Fruit fly (Drosophila melanogaster) whole organism, embryonic: ENCODE results near the gene barr.
A peak's percentile ranks its signal among the peaks of the same experiment; 100 is the strongest.

Experiments used
- Antp ChIP-seq: fragments of 200-800 bp; sonication (Bioruptor generic); optimal IDR thresholded peaks from 3 replicates; lab custom pipeline; 2016; ENCODE audit warnings: missing biosample characterization, missing genetic modification characterization
- BEAF-32 ChIP-seq: fragments of 200-800 bp; sonication (Bioruptor generic); optimal IDR thresholded peaks from 3 replicates; lab custom pipeline; 2017; ENCODE audit warnings: missing biosample characterization, missing genetic modification characterization, mild to moderate bottlenecking, moderate library complexity, missing genetic modification reagents
- CG10462 ChIP-seq: fragments of 200-800 bp; sonication (Bioruptor generic); optimal IDR thresholded peaks from 2 replicates; lab custom pipeline; 2016; ENCODE audit warnings: missing biosample characterization, missing genetic modification characterization
- CG11247 ChIP-seq: fragments of 200-800 bp; sonication (Bioruptor generic); IDR thresholded peaks from 2 replicates; pipeline ENCODE4 v1.3.6; 2022; ENCODE audit warnings: missing biosample characterization, missing genetic modification characterization
- CG12299 ChIP-seq: fragments of 200-800 bp; sonication (Bioruptor generic); optimal IDR thresholded peaks from 2 replicates; lab custom pipeline; 2018; ENCODE audit warnings: missing biosample characterization, mild to moderate bottlenecking, missing genetic modification characterization
- CG13287 ChIP-seq: fragments of 200-800 bp; sonication (Bioruptor generic); IDR thresholded peaks from 2 replicates; pipeline ENCODE4 v1.3.6; 2022; ENCODE audit warnings: missing biosample characterization, missing genetic modification characterization; ENCODE audit not compliant: partially characterized antibody
- CG14710 ChIP-seq: fragments of 200-800 bp; sonication (Bioruptor generic); optimal IDR thresholded peaks from 3 replicates; lab custom pipeline; 2019; ENCODE audit warnings: missing biosample characterization, mild to moderate bottlenecking, missing genetic modification characterization, moderate library complexity
- CG14860 ChIP-seq: fragments of 200-800 bp; sonication (Bioruptor generic); IDR thresholded peaks from 3 replicates; pipeline ENCODE4 v1.3.6; 2022; ENCODE audit warnings: missing biosample characterization, missing genetic modification characterization; ENCODE audit not compliant: partially characterized antibody
- CG15479 ChIP-seq: fragments of 200-800 bp; sonication (Bioruptor generic); optimal IDR thresholded peaks from 3 replicates; lab custom pipeline; 2019; ENCODE audit warnings: missing biosample characterization, mild to moderate bottlenecking, missing genetic modification characterization, moderate library complexity
- CG15514 ChIP-seq: fragments of 200-800 bp; sonication (Bioruptor generic); optimal IDR thresholded peaks from 3 replicates; lab custom pipeline; 2017; ENCODE audit warnings: missing biosample characterization, missing genetic modification characterization, mild to moderate bottlenecking, moderate library complexity, missing genetic modification reagents
- CG15696 ChIP-seq: fragments of 200-800 bp; sonication (Bioruptor generic); optimal IDR thresholded peaks from 2 replicates; lab custom pipeline; 2019; ENCODE audit warnings: missing biosample characterization, mild to moderate bottlenecking, missing genetic modification characterization, moderate library complexity
- CG2202 ChIP-seq: fragments of 200-800 bp; sonication (Bioruptor generic); optimal IDR thresholded peaks from 2 replicates; lab custom pipeline; 2018; ENCODE audit warnings: missing biosample characterization, mild to moderate bottlenecking, missing genetic modification characterization
- CG31388 ChIP-seq: fragments of 200-800 bp; sonication (Bioruptor generic); optimal IDR thresholded peaks from 2 replicates; lab custom pipeline; 2016; ENCODE audit warnings: missing biosample characterization, missing genetic modification characterization
- CG32767 ChIP-seq: fragments of 200-800 bp; sonication (Bioruptor generic); IDR thresholded peaks from 2 replicates; pipeline ENCODE4 v1.3.6; 2022; ENCODE audit warnings: missing biosample characterization, missing genetic modification characterization
- CG33213 ChIP-seq: fragments of 200-800 bp; sonication (Bioruptor generic); optimal IDR thresholded peaks from 3 replicates; lab custom pipeline; 2016; ENCODE audit warnings: missing biosample characterization, missing genetic modification characterization
- CG34224 ChIP-seq: fragments of 200-800 bp; sonication (Bioruptor generic); IDR thresholded peaks from 3 replicates; pipeline ENCODE4 v1.3.6; 2022; ENCODE audit warnings: missing biosample characterization, missing genetic modification characterization; ENCODE audit not compliant: partially characterized antibody
- CG4617 ChIP-seq: fragments of 200-800 bp; sonication (Bioruptor generic); optimal IDR thresholded peaks from 3 replicates; lab custom pipeline; 2016; ENCODE audit warnings: missing biosample characterization, missing genetic modification characterization, borderline replicate concordance
- CG6791 ChIP-seq: fragments of 200-800 bp; sonication (Bioruptor generic); IDR thresholded peaks from 3 replicates; pipeline ENCODE4 v1.3.6; 2022; ENCODE audit warnings: missing biosample characterization, missing genetic modification characterization; ENCODE audit not compliant: partially characterized antibody
- CG8290 ChIP-seq, 3 experiments: fragments of 200-800 bp; sonication (Bioruptor generic); optimal IDR thresholded peaks; 2 replicates each; lab custom pipeline; 2016 to 2019; ENCODE audit warnings: missing biosample characterization in 3 of 3, missing genetic modification characterization in 3 of 3, mild to moderate bottlenecking in 2 of 3, moderate library complexity in 1 of 3
- CG9797 ChIP-seq: fragments of 200-800 bp; sonication (Bioruptor generic); optimal IDR thresholded peaks from 3 replicates; lab custom pipeline; 2018; ENCODE audit warnings: missing biosample characterization, mild to moderate bottlenecking, missing genetic modification characterization
- CTCF ChIP-seq: fragments of 200-800 bp; sonication (Bioruptor generic); optimal IDR thresholded peaks from 2 replicates; lab custom pipeline; 2017; ENCODE audit warnings: missing biosample characterization, mild to moderate bottlenecking, missing genetic modification characterization, moderate library complexity
- Camta ChIP-seq: fragments of 200-800 bp; sonication (Bioruptor generic); optimal IDR thresholded peaks from 2 replicates; lab custom pipeline; 2016; ENCODE audit warnings: missing biosample characterization, missing genetic modification characterization
- Dp ChIP-seq: fragments of 200-800 bp; sonication (Bioruptor generic); optimal IDR thresholded peaks from 2 replicates; lab custom pipeline; 2018; ENCODE audit warnings: missing biosample characterization, mild to moderate bottlenecking, missing genetic modification characterization, moderate library complexity
- E2f2 ChIP-seq: fragments of 200-800 bp; sonication (Bioruptor generic); IDR thresholded peaks from 2 replicates; pipeline ENCODE4 v1.3.6; 2022; ENCODE audit warnings: missing biosample characterization, missing genetic modification characterization
- Elba2 ChIP-seq: fragments of 200-800 bp; sonication (Bioruptor generic); optimal IDR thresholded peaks from 3 replicates; lab custom pipeline; 2016; ENCODE audit warnings: missing biosample characterization, missing genetic modification characterization
- Fer1 ChIP-seq: fragments of 200-800 bp; sonication (Bioruptor generic); optimal IDR thresholded peaks from 2 replicates; lab custom pipeline; 2017; ENCODE audit warnings: missing biosample characterization, mild to moderate bottlenecking, missing genetic modification characterization
- Hmr ChIP-seq: fragments of 200-800 bp; sonication (Bioruptor generic); optimal IDR thresholded peaks from 3 replicates; lab custom pipeline; 2017; ENCODE audit warnings: mild to moderate bottlenecking, missing biosample characterization, missing genetic modification reagents, missing genetic modification characterization
- Jarid2 ChIP-seq: fragments of 200-800 bp; sonication (Bioruptor generic); optimal IDR thresholded peaks from 3 replicates; lab custom pipeline; 2017; ENCODE audit warnings: mild to moderate bottlenecking, missing biosample characterization, missing genetic modification reagents, missing genetic modification characterization
- Lhr ChIP-seq: fragments of 200-800 bp; sonication (Bioruptor generic); optimal IDR thresholded peaks from 3 replicates; lab custom pipeline; 2017; ENCODE audit warnings: mild to moderate bottlenecking, missing biosample characterization, missing genetic modification reagents, missing genetic modification characterization
- NC2α ChIP-seq: fragments of 200-800 bp; sonication (Bioruptor generic); optimal IDR thresholded peaks from 2 replicates; lab custom pipeline; 2016; ENCODE audit warnings: missing biosample characterization, missing genetic modification characterization
- Opbp ChIP-seq: fragments of 200-800 bp; sonication (Bioruptor generic); IDR thresholded peaks from 3 replicates; pipeline ENCODE4 v1.3.6; 2022; ENCODE audit warnings: missing biosample characterization, missing genetic modification characterization; ENCODE audit not compliant: partially characterized antibody
- PHDP ChIP-seq: fragments of 200-800 bp; sonication (Bioruptor generic); optimal IDR thresholded peaks from 3 replicates; lab custom pipeline; 2018; ENCODE audit warnings: missing biosample characterization, mild to moderate bottlenecking, missing genetic modification characterization, moderate library complexity
- Rx ChIP-seq: fragments of 200-800 bp; sonication (Bioruptor generic); IDR thresholded peaks from 2 replicates; pipeline ENCODE4 v1.3.6; 2022; ENCODE audit warnings: missing biosample characterization, missing genetic modification characterization
- Sin3A ChIP-seq: fragments of >200 bp; optimal IDR thresholded peaks from 2 replicates; lab custom pipeline; 2018
- Sry-δ ChIP-seq: fragments of 200-800 bp; sonication (Bioruptor generic); optimal IDR thresholded peaks from 2 replicates; lab custom pipeline; 2016; ENCODE audit warnings: missing biosample characterization, missing genetic modification characterization
- Xbp1 ChIP-seq: fragments of 200-800 bp; sonication (Bioruptor generic); optimal IDR thresholded peaks from 3 replicates; lab custom pipeline; 2016; ENCODE audit warnings: missing biosample characterization, mild to moderate bottlenecking, missing genetic modification characterization
- chinmo ChIP-seq: fragments of 200-800 bp; sonication (Bioruptor generic); IDR thresholded peaks from 4 replicates; pipeline ENCODE4 v1.3.6; 2022; ENCODE audit warnings: missing biosample characterization, missing genetic modification characterization; ENCODE audit not compliant: partially characterized antibody
- gfzf ChIP-seq: fragments of 200-800 bp; sonication (Bioruptor generic); optimal IDR thresholded peaks from 2 replicates; lab custom pipeline; 2016; ENCODE audit warnings: missing biosample characterization, mild to moderate bottlenecking, missing genetic modification characterization, moderate library complexity
- hkb ChIP-seq, 2 experiments: fragments of 200-800 bp in 1 of 2; fragments of >200 bp in 1 of 2; sonication (Bioruptor generic) in 1 of 2; IDR thresholded peaks in 1 of 2; optimal IDR thresholded peaks in 1 of 2; 2 replicates each; pipeline versions ENCODE4 v1.3.6 to Lab custom; 2017 to 2022; ENCODE audit warnings: missing biosample characterization in 1 of 2, missing genetic modification characterization in 1 of 2
- kah ChIP-seq: fragments of 200-800 bp; sonication (Bioruptor generic); optimal IDR thresholded peaks from 2 replicates; lab custom pipeline; 2018; ENCODE audit warnings: missing biosample characterization, mild to moderate bottlenecking, missing genetic modification characterization
- knrl ChIP-seq: fragments of 200-800 bp; sonication (Bioruptor generic); IDR thresholded peaks from 3 replicates; pipeline ENCODE4 v1.3.6; 2022; ENCODE audit warnings: missing biosample characterization, missing genetic modification characterization; ENCODE audit not compliant: partially characterized antibody
- pzg ChIP-seq: fragments of 200-800 bp; sonication (Bioruptor generic); optimal IDR thresholded peaks from 3 replicates; lab custom pipeline; 2018; ENCODE audit warnings: missing biosample characterization, mild to moderate bottlenecking, missing genetic modification characterization, moderate library complexity
- sens ChIP-seq: fragments of 200-800 bp; sonication (Bioruptor generic); peaks from one replicate; lab custom pipeline; 2016; ENCODE audit warnings: missing biosample characterization, missing genetic modification characterization
- sqz ChIP-seq: fragments of 200-800 bp; sonication (Bioruptor generic); optimal IDR thresholded peaks from 3 replicates; lab custom pipeline; 2018; ENCODE audit warnings: missing biosample characterization, mild to moderate bottlenecking, missing genetic modification characterization
- stwl ChIP-seq: fragments of 200-800 bp; sonication (Bioruptor generic); optimal IDR thresholded peaks from 3 replicates; lab custom pipeline; 2018; ENCODE audit warnings: missing biosample characterization, mild to moderate bottlenecking, missing genetic modification characterization, moderate library complexity
- zen ChIP-seq: fragments of 200-800 bp; sonication (Bioruptor generic); optimal IDR thresholded peaks from 3 replicates; lab custom pipeline; 2018; ENCODE audit warnings: missing biosample characterization, mild to moderate bottlenecking, missing genetic modification characterization, moderate library complexity

Gene barr

dm6 chr2L:20106595-20106994, 45.4 kb upstream of the barr start (continued):
- peak; percentile 24 for TF ChIP-seq CG15514 (GFP tag; lab: Kevin White, UChicago)
- no peak for TF ChIP-seq Camta
- TF ChIP-seq CG11247 (GFP tag; lab: Robert Waterston, UW), result 0 out of 2 replicates have a peak, but pooled peaks have one; percentile 24
- no peak for TF ChIP-seq PHDP (tag; lab: Kevin White, UChicago)
- peak; percentile 48 for TF ChIP-seq Lhr
- peak; percentile 58 for TF ChIP-seq CG8290 (GFP tag; optimal IDR thresholded peaks at IDR 0.05; lab: Kevin White, UChicago)
- peak in 1 of 2 experiments; percentile 53 for TF ChIP-seq CG8290 (tag; optimal IDR thresholded peaks at IDR 0.05; lab: Kevin White, UChicago)
- no peak for TF ChIP-seq CG10462 (GFP tag; lab: Kevin White, UChicago)

- TF ChIP-seq CG13287 (GFP tag; lab: Robert Waterston, UW), result peak; percentile 19; the same call in 1 of the 2 replicates
- peak; percentile 52 for TF ChIP-seq pzg
- TF ChIP-seq sqz (GFP tag; lab: Kevin White, UChicago), result no peak
- peak; percentile 97 for TF ChIP-seq CG33213 (GFP tag; lab: Kevin White, UChicago)
- TF ChIP-seq CG15514 (GFP tag; lab: Kevin White, UChicago), result peak; percentile 34
- TF ChIP-seq E2f2, result peak; percentile 88
- TF ChIP-seq CG14710 (tag; lab: Kevin White, UChicago), result peak; percentile 0
- TF ChIP-seq CG11247 (GFP tag; lab: Robert Waterston, UW), result no peak
- TF ChIP-seq CG14860 (GFP tag; lab: Robert Waterston, UW), result 0 out of 3 replicates have a peak, but pooled peaks have one; percentile 16
- TF ChIP-seq sens, result peak; percentile 62
- TF ChIP-seq CG4617 (GFP tag; lab: Kevin White, UChicago), result no peak
- peak; percentile 39 for TF ChIP-seq CTCF (GFP tag; lab: Kevin White, UChicago)
- TF ChIP-seq knrl (GFP tag; lab: Robert Waterston, UW), result peak; percentile 30; the same call in 1 of the 3 replicates
- peak; percentile 78 for TF ChIP-seq stwl (tag; lab: Kevin White, UChicago)
- no peak for TF ChIP-seq CG34224 (GFP tag; lab: Robert Waterston, UW)
- TF ChIP-seq CG15696, result no peak
- TF ChIP-seq Opbp (GFP tag; lab: Robert Waterston, UW), result 0 out of 3 replicates have a peak, but pooled peaks have one; percentile 37
- peak; percentile 61 for TF ChIP-seq gfzf
- TF ChIP-seq Hmr (GFP tag; lab: Kevin White, UChicago), result peak; percentile 53
- TF ChIP-seq zen, result peak; percentile 23
- TF ChIP-seq BEAF-32 (GFP tag; lab: Kevin White, UChicago), result peak; percentile 32
- TF ChIP-seq CG6791, result peak; percentile 68
- TF ChIP-seq hkb (optimal IDR thresholded peaks at IDR 0.05; lab: Kevin White, UChicago), result no peak
- TF ChIP-seq hkb (GFP tag; IDR thresholded peaks at IDR 0.05; lab: Robert Waterston, UW), result no peak
- TF ChIP-seq Fer1 (GFP tag; lab: Kevin White, UChicago), result no peak
- TF ChIP-seq CG12299 (tag; lab: Kevin White, UChicago), result no peak
- TF ChIP-seq Antp (GFP tag; lab: Kevin White, UChicago), result no peak
- TF ChIP-seq NC2α, result peak; percentile 31
- no peak for TF ChIP-seq Sin3A (lab: Kevin White, UChicago)
- TF ChIP-seq CG2202 (tag; lab: Kevin White, UChicago), result no peak
- peak; percentile 41 for TF ChIP-seq Jarid2 (GFP tag; lab: Kevin White, UChicago)
- no peak for TF ChIP-seq CG31388
- TF ChIP-seq CG15479 (GFP tag; lab: Kevin White, UChicago), result no peak
- no peak for TF ChIP-seq Sry-δ (GFP tag; lab: Kevin White, UChicago)
- TF ChIP-seq CG32767 (GFP tag; lab: Robert Waterston, UW), result no peak
- peak; percentile 38 for TF ChIP-seq CG8290 (GFP tag; optimal IDR thresholded peaks at IDR 0.05; lab: Kevin White, UChicago)
- TF ChIP-seq CG8290 (tag; optimal IDR thresholded peaks at IDR 0.05; lab: Kevin White, UChicago), result peak; percentile 2 to 50
- TF ChIP-seq Elba2 (GFP tag; lab: Kevin White, UChicago), result peak; percentile 9
- peak; percentile 72 for TF ChIP-seq Dp (GFP tag; lab: Kevin White, UChicago)
- 0 out of 4 replicates have a peak, but pooled peaks have one; percentile 52 for TF ChIP-seq chinmo (GFP tag; lab: Robert Waterston, UW)
- 0 out of 2 replicates have a peak, but pooled peaks have one; percentile 11 for TF ChIP-seq Rx (GFP tag; lab: Robert Waterston, UW)
- TF ChIP-seq kah (GFP tag; lab: Kevin White, UChicago), result no peak
- peak; percentile 99 for TF ChIP-seq Lhr
- no peak for TF ChIP-seq Xbp1 (GFP tag; lab: Kevin White, UChicago)
- TF ChIP-seq CG9797 (GFP tag; lab: Kevin White, UChicago), result peak; percentile 76
These were observed 43.4 kb upstream of the barr start for dm6 chr2L:20104526-20104925.
